Worm (Caenorhabditis elegans): Measurements from ENCODE around the gene inpp-5K.

- TF ChIP-seq nhr-28 (tag; optimal IDR thresholded peaks at IDR 0.05) (no peak), pha-4 (tag; optimal IDR thresholded peaks at IDR 0.05) (no peak), mep-1 (tag; optimal IDR thresholded peaks at IDR 0.05) (no peak), ces-1 (GFP tag; optimal IDR thresholded peaks at IDR 0.05) (no peak), ztf-11 (tag; optimal IDR thresholded peaks at IDR 0.05) (no peak), unc-62 (GFP tag; optimal IDR thresholded peaks at IDR 0.05) (no peak), lin-32 (GFP tag; optimal IDR thresholded peaks at IDR 0.05) (no peak), snpc-4 (tag; optimal IDR thresholded peaks at IDR 0.05) (no peak), lsy-2 (tag; optimal IDR thresholded peaks at IDR 0.05) (no peak), mls-2 (tag; optimal IDR thresholded peaks at IDR 0.05) (no peak), blmp-1 (tag; optimal IDR thresholded peaks at IDR 0.05) (no peak), nhr-237 (tag; optimal IDR thresholded peaks at IDR 0.05) (no peak)
Observed at ce11 chrIII:8182573-8182972, 21.4 kb upstream of the inpp-5K start.

Data from whole organism, mixed stage, embryonic.